Fruit fly (Drosophila melanogaster) whole organism, embryonic: ENCODE results near the gene CG13484.

Experiments used
- Atf6 ChIP-seq: fragments of 200-800 bp; sonication (Bioruptor generic); IDR thresholded peaks from 2 replicates; pipeline ENCODE4 v1.3.6; 2022; ENCODE audit warnings: missing biosample characterization, missing genetic modification characterization
- CG10462 ChIP-seq: fragments of 200-800 bp; sonication (Bioruptor generic); optimal IDR thresholded peaks from 2 replicates; lab custom pipeline; 2016; ENCODE audit warnings: missing biosample characterization, missing genetic modification characterization
- CG12391 ChIP-seq: fragments of 200-800 bp; sonication (Bioruptor generic); optimal IDR thresholded peaks from 3 replicates; lab custom pipeline; 2018; ENCODE audit warnings: missing biosample characterization, mild to moderate bottlenecking, missing genetic modification characterization, moderate library complexity
- CG13424 ChIP-seq: fragments of 200-800 bp; sonication (Bioruptor generic); optimal IDR thresholded peaks from 2 replicates; lab custom pipeline; 2019; ENCODE audit warnings: missing biosample characterization, mild to moderate bottlenecking, missing genetic modification characterization, moderate library complexity
- CG15696 ChIP-seq: fragments of 200-800 bp; sonication (Bioruptor generic); optimal IDR thresholded peaks from 2 replicates; lab custom pipeline; 2019; ENCODE audit warnings: missing biosample characterization, mild to moderate bottlenecking, missing genetic modification characterization, moderate library complexity
- CG1602 ChIP-seq: fragments of 200-800 bp; sonication (Bioruptor generic); optimal IDR thresholded peaks from 3 replicates; lab custom pipeline; 2016; ENCODE audit warnings: missing biosample characterization, missing genetic modification characterization
- CG16863 ChIP-seq: fragments of 200-800 bp; sonication (Bioruptor generic); optimal IDR thresholded peaks from 3 replicates; lab custom pipeline; 2016; ENCODE audit warnings: missing biosample characterization, missing genetic modification characterization
- CG17328 ChIP-seq: fragments of 200-800 bp; sonication (Bioruptor generic); IDR thresholded peaks from 2 replicates; pipeline ENCODE4 v1.3.6; 2022; ENCODE audit warnings: missing biosample characterization, missing genetic modification characterization
- CG18599 ChIP-seq: fragments of 200-800 bp; sonication (Bioruptor generic); optimal IDR thresholded peaks from 3 replicates; lab custom pipeline; 2017; ENCODE audit warnings: missing biosample characterization, missing genetic modification characterization, mild to moderate bottlenecking, moderate library complexity, missing genetic modification reagents
- CG18764 ChIP-seq: fragments of 200-800 bp; sonication (Bioruptor generic); optimal IDR thresholded peaks from 3 replicates; lab custom pipeline; 2016; ENCODE audit warnings: missing biosample characterization, missing genetic modification characterization
- CG2678 ChIP-seq: fragments of 200-800 bp; sonication (Bioruptor generic); optimal IDR thresholded peaks from 3 replicates; lab custom pipeline; 2019; ENCODE audit warnings: missing biosample characterization, mild to moderate bottlenecking, missing genetic modification characterization, moderate library complexity
- CG3995 ChIP-seq: fragments of 200-800 bp; sonication (Bioruptor generic); optimal IDR thresholded peaks from 3 replicates; lab custom pipeline; 2016; ENCODE audit warnings: missing biosample characterization, missing genetic modification characterization
- CG6272 ChIP-seq: fragments of 200-800 bp; sonication (Bioruptor generic); IDR thresholded peaks from 2 replicates; pipeline ENCODE4 v1.3.6; 2022; ENCODE audit warnings: missing biosample characterization, missing genetic modification characterization
- CG7372 ChIP-seq: fragments of 200-800 bp; sonication (Bioruptor generic); IDR thresholded peaks from 2 replicates; pipeline ENCODE4 v1.3.6; 2022; ENCODE audit warnings: missing biosample characterization, missing genetic modification characterization
- CG7556 ChIP-seq: fragments of 200-800 bp; sonication (Bioruptor generic); optimal IDR thresholded peaks from 2 replicates; lab custom pipeline; 2017; ENCODE audit warnings: missing biosample characterization, mild to moderate bottlenecking, missing genetic modification characterization
- CG7839 ChIP-seq: fragments of 200-800 bp; sonication (Bioruptor generic); optimal IDR thresholded peaks from 3 replicates; lab custom pipeline; 2018; ENCODE audit warnings: missing biosample characterization, mild to moderate bottlenecking, missing genetic modification characterization, moderate library complexity
- CHES-1-like ChIP-seq: fragments of 200-800 bp; sonication (Bioruptor generic); optimal IDR thresholded peaks from 2 replicates; lab custom pipeline; 2016; ENCODE audit warnings: missing biosample characterization, missing genetic modification characterization
- Camta ChIP-seq: fragments of 200-800 bp; sonication (Bioruptor generic); optimal IDR thresholded peaks from 2 replicates; lab custom pipeline; 2016; ENCODE audit warnings: missing biosample characterization, missing genetic modification characterization
- CoRest ChIP-seq: fragments of 200-800 bp; sonication (Bioruptor generic); optimal IDR thresholded peaks from 3 replicates; lab custom pipeline; 2018; ENCODE audit warnings: missing biosample characterization, mild to moderate bottlenecking, missing genetic modification characterization, moderate library complexity
- E2f1 ChIP-seq: fragments of 200-800 bp; sonication (Bioruptor generic); IDR thresholded peaks from 2 replicates; pipeline ENCODE4 v1.3.6; 2022; ENCODE audit warnings: missing biosample characterization, missing genetic modification characterization
- Ets65A ChIP-seq: fragments of 200-800 bp; sonication (Bioruptor generic); peaks from one replicate; lab custom pipeline; 2016; ENCODE audit warnings: missing biosample characterization, missing genetic modification characterization
- Gug ChIP-seq: fragments of 200-800 bp; sonication (Bioruptor generic); IDR thresholded peaks from 4 replicates; pipeline ENCODE4 v1.3.6; 2022; ENCODE audit warnings: missing biosample characterization, missing genetic modification characterization
- Hr3 ChIP-seq: fragments of 200-800 bp; sonication (Bioruptor generic); optimal IDR thresholded peaks from 3 replicates; lab custom pipeline; 2016; ENCODE audit warnings: missing biosample characterization, missing genetic modification characterization
- Hr51 ChIP-seq, 2 experiments: fragments of 200-800 bp; sonication (Bioruptor generic); optimal IDR thresholded peaks; 2 replicates in 1 of 2; 3 replicates in 1 of 2; lab custom pipeline; 2016 to 2018; ENCODE audit warnings: missing biosample characterization in 2 of 2, missing genetic modification characterization in 2 of 2, mild to moderate bottlenecking in 1 of 2, moderate library complexity in 1 of 2
- Med ChIP-seq: fragments of 200-800 bp; sonication (Bioruptor generic); peaks from one replicate; lab custom pipeline; 2016; ENCODE audit warnings: missing biosample characterization, missing genetic modification characterization, mild to moderate bottlenecking, inconsistent platforms, moderate library complexity
- NC2α ChIP-seq: fragments of 200-800 bp; sonication (Bioruptor generic); optimal IDR thresholded peaks from 2 replicates; lab custom pipeline; 2016; ENCODE audit warnings: missing biosample characterization, missing genetic modification characterization
- Oli ChIP-seq: fragments of 200-800 bp; sonication (Bioruptor generic); optimal IDR thresholded peaks from 2 replicates; lab custom pipeline; 2018; ENCODE audit warnings: missing biosample characterization, mild to moderate bottlenecking, missing genetic modification characterization, moderate library complexity
- Pdp1 ChIP-seq, 2 experiments: fragments of 200-800 bp; sonication (Bioruptor generic); optimal IDR thresholded peaks; 3 replicates each; lab custom pipeline; 2016; ENCODE audit warnings: missing biosample characterization in 2 of 2, missing genetic modification characterization in 2 of 2, mild to moderate bottlenecking in 1 of 2, moderate library complexity in 1 of 2
- Sox102F ChIP-seq: fragments of 200-800 bp; sonication (Bioruptor generic); optimal IDR thresholded peaks from 2 replicates; lab custom pipeline; 2018; ENCODE audit warnings: missing biosample characterization, mild to moderate bottlenecking, missing genetic modification characterization, moderate library complexity
- Sry-δ ChIP-seq: fragments of 200-800 bp; sonication (Bioruptor generic); optimal IDR thresholded peaks from 2 replicates; lab custom pipeline; 2016; ENCODE audit warnings: missing biosample characterization, missing genetic modification characterization
- ash1 ChIP-seq: fragments of 200-800 bp; sonication (Bioruptor generic); optimal IDR thresholded peaks from 2 replicates; lab custom pipeline; 2018; ENCODE audit warnings: missing biosample characterization, mild to moderate bottlenecking, missing genetic modification characterization
- bab2 ChIP-seq: fragments of 200-800 bp; sonication (Bioruptor generic); optimal IDR thresholded peaks from 2 replicates; lab custom pipeline; 2016; ENCODE audit warnings: missing biosample characterization, missing genetic modification characterization
- cas ChIP-seq: fragments of 200-800 bp; sonication (Bioruptor generic); IDR thresholded peaks from 2 replicates; pipeline ENCODE4 v1.3.6; 2022; ENCODE audit warnings: missing biosample characterization, missing genetic modification characterization
- ci ChIP-seq: fragments of 200-800 bp; sonication (Bioruptor generic); IDR thresholded peaks from 3 replicates; pipeline ENCODE4 v1.3.6; 2022; ENCODE audit warnings: missing biosample characterization, missing genetic modification characterization
- dm ChIP-seq: fragments of 200-800 bp; sonication (Bioruptor generic); optimal IDR thresholded peaks from 3 replicates; lab custom pipeline; 2016; ENCODE audit warnings: missing biosample characterization, missing genetic modification characterization
- esg ChIP-seq: fragments of 200-800 bp; sonication (Bioruptor generic); conservative IDR thresholded peaks from 2 replicates; pipeline ENCODE4 v1.3.6; 2022; ENCODE audit warnings: missing biosample characterization, missing genetic modification characterization
- fru ChIP-seq: fragments of >200 bp; optimal IDR thresholded peaks from 2 replicates; lab custom pipeline; 2017
- gsb-n ChIP-seq: fragments of 200-800 bp; sonication (Bioruptor generic); optimal IDR thresholded peaks from 3 replicates; lab custom pipeline; 2018; ENCODE audit warnings: missing biosample characterization, mild to moderate bottlenecking, missing genetic modification characterization
- lola ChIP-seq, 3 experiments: fragments of >200 bp in 2 of 3; fragments of 200-800 bp in 1 of 3; sonication (Bioruptor generic) in 1 of 3; optimal IDR thresholded peaks; 2 replicates each; lab custom pipeline; 2017 to 2019; ENCODE audit warnings: missing biosample characterization in 3 of 3, missing genetic modification characterization in 3 of 3, mild to moderate bottlenecking in 1 of 3, moderate library complexity in 1 of 3
- rib ChIP-seq: fragments of 200-800 bp; sonication (Bioruptor generic); IDR thresholded peaks from 2 replicates; pipeline ENCODE4 v1.3.6; 2022; ENCODE audit warnings: missing biosample characterization, missing genetic modification characterization
- row ChIP-seq: fragments of 200-800 bp; sonication (Bioruptor generic); IDR thresholded peaks from 3 replicates; pipeline ENCODE4 v1.3.6; 2022; ENCODE audit warnings: missing biosample characterization, missing genetic modification characterization
- sisA ChIP-seq: fragments of 200-800 bp; sonication (Bioruptor generic); IDR thresholded peaks from 2 replicates; pipeline ENCODE4 v1.3.6; 2022; ENCODE audit warnings: missing biosample characterization, missing genetic modification characterization
- slbo ChIP-seq: fragments of 200-800 bp; sonication (Bioruptor generic); IDR thresholded peaks from 2 replicates; pipeline ENCODE4 v1.3.6; 2022; ENCODE audit warnings: missing biosample characterization, missing genetic modification characterization
- ssp ChIP-seq: fragments of 200-800 bp; sonication (Bioruptor generic); IDR thresholded peaks from 2 replicates; pipeline ENCODE4 v1.3.6; 2022; ENCODE audit warnings: missing biosample characterization, missing genetic modification characterization
- tna ChIP-seq: fragments of 200-800 bp; sonication (Bioruptor generic); IDR thresholded peaks from 2 replicates; pipeline ENCODE4 v1.3.6; 2022; ENCODE audit warnings: missing biosample characterization, missing genetic modification characterization; ENCODE audit not compliant: partially characterized antibody
- toy ChIP-seq: fragments of 200-800 bp; sonication (Bioruptor generic); IDR thresholded peaks from 2 replicates; pipeline ENCODE4 v1.3.6; 2022; ENCODE audit warnings: missing biosample characterization, missing genetic modification characterization
- ttk ChIP-seq: fragments of 200-800 bp; sonication (Bioruptor generic); IDR thresholded peaks from 2 replicates; pipeline ENCODE4 v2.1.2; 2022; ENCODE audit warnings: missing biosample characterization, missing genetic modification characterization
- vnd ChIP-seq: fragments of 200-800 bp; sonication (Bioruptor generic); IDR thresholded peaks from 3 replicates; pipeline ENCODE4 v1.3.6; 2022; ENCODE audit warnings: missing biosample characterization, missing genetic modification characterization; ENCODE audit not compliant: partially characterized antibody
- zen2 ChIP-seq: fragments of 200-800 bp; sonication (Bioruptor generic); IDR thresholded peaks from 3 replicates; pipeline ENCODE4 v1.3.6; 2022; ENCODE audit warnings: missing biosample characterization, missing genetic modification characterization; ENCODE audit not compliant: partially characterized antibody

Gene CG13484

DNA sequence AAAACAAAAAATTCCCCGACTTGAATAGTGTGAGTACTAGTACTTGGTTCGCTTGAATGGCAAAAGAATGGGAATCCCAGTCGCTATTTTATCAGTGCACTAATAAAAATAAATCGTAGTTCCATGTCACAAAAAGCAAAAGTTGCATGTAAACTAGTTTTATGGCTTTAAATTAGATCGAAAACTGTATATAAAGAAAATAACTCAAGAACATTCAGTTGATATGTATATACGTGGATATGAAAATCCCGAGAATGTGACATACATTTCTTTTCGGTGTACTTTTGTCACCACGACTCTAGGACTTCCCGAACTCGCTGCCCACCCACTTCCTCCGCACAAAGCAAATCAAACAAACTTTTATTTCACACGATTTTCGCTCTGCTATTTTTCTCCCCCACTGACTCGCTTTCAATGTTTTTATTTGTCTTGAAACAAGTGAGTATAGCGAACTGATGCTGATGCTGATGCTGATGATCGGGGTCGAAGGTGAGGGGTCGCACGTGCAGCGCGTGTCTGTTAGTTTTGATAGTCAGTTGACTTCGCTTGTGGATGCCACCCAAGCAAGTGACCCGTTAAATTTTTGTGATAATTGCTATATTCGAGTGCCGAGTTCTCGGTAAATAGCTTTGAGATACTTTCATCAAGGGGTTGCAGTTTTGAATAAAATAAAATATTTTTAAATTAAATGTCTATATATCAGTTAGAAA lies 48.7 kb upstream of the CG13484 start (continued):
- no peak for TF ChIP-seq NC2α
- no peak for TF ChIP-seq cas (GFP tag; lab: Robert Waterston, UW)
- TF ChIP-seq CG18599, result peak; percentile 28
- TF ChIP-seq Sox102F (GFP tag; lab: Kevin White, UChicago), result peak; percentile 38
- peak in 1 of 3 experiments; percentile 51 for TF ChIP-seq lola (GFP tag; optimal IDR thresholded peaks at IDR 0.05; lab: Kevin White, UChicago)
- TF ChIP-seq fru (lab: Kevin White, UChicago), result no peak
- no peak for TF ChIP-seq Atf6 (GFP tag; lab: Robert Waterston, UW)
- TF ChIP-seq CG17328 (GFP tag; lab: Robert Waterston, UW), result peak; percentile 47; the same call in 1 of the 2 replicates
- TF ChIP-seq Med (GFP tag; lab: Kevin White, UChicago), result no peak
- no peak for TF ChIP-seq slbo (GFP tag; lab: Robert Waterston, UW)
- no peak for TF ChIP-seq CG7839 (tag; lab: Kevin White, UChicago)
- peak; percentile 16 for TF ChIP-seq CG16863 (GFP tag; lab: Kevin White, UChicago)
- TF ChIP-seq CG7372 (GFP tag; lab: Robert Waterston, UW), result no peak
- no peak for TF ChIP-seq CG1602
- TF ChIP-seq ttk (GFP tag; lab: Robert Waterston, UW), result peak; percentile 20; the same call in 1 of the 2 replicates
- no peak for TF ChIP-seq bab2 (GFP tag; lab: Kevin White, UChicago)
- no peak for TF ChIP-seq CG2678 (tag; lab: Kevin White, UChicago)
- TF ChIP-seq Pdp1 (GFP tag; optimal IDR thresholded peaks at IDR 0.05; lab: Kevin White, UChicago), result no peak
- TF ChIP-seq zen2 (GFP tag; lab: Robert Waterston, UW), result no peak
- peak; percentile 73 for TF ChIP-seq Ets65A (GFP tag; lab: Kevin White, UChicago)
- no peak for TF ChIP-seq CG13424 (tag; lab: Kevin White, UChicago)
- TF ChIP-seq CG12391 (tag; lab: Kevin White, UChicago), result peak; percentile 22
- peak; percentile 10 for TF ChIP-seq CG7556
- TF ChIP-seq esg (GFP tag; lab: Robert Waterston, UW), result no peak
- 0 out of 2 replicates have a peak, but pooled peaks have one; percentile 29 for TF ChIP-seq sisA (GFP tag; lab: Robert Waterston, UW)
- no peak for TF ChIP-seq CG15696 (tag; lab: Kevin White, UChicago)
- peak; percentile 30 for TF ChIP-seq Oli
- no peak for TF ChIP-seq CG18764 (GFP tag; lab: Kevin White, UChicago)
- peak; percentile 7 for TF ChIP-seq CoRest
- TF ChIP-seq Camta (GFP tag; lab: Kevin White, UChicago), result no peak
- TF ChIP-seq CG6272 (GFP tag; lab: Robert Waterston, UW), result no peak
- TF ChIP-seq CG10462 (GFP tag; lab: Kevin White, UChicago), result no peak
- no peak for TF ChIP-seq Hr51 (GFP tag; optimal IDR thresholded peaks at IDR 0.05; lab: Kevin White, UChicago)
- peak; percentile 9 for TF ChIP-seq Hr3 (GFP tag; lab: Kevin White, UChicago)
- TF ChIP-seq ci (GFP tag; lab: Robert Waterston, UW), result peak; percentile 48; the same call in 1 of the 3 replicates
- TF ChIP-seq gsb-n (tag; lab: Kevin White, UChicago), result peak; percentile 5
- TF ChIP-seq rib (GFP tag; lab: Robert Waterston, UW), result no peak
- TF ChIP-seq toy, result no peak
- no peak for TF ChIP-seq CG3995 (GFP tag; lab: Kevin White, UChicago)
- no peak for TF ChIP-seq ash1 (GFP tag; lab: Kevin White, UChicago)
- TF ChIP-seq ssp (GFP tag; lab: Robert Waterston, UW), result no peak
- TF ChIP-seq tna, result no peak
- TF ChIP-seq dm (GFP tag; lab: Kevin White, UChicago), result no peak
- peak; percentile 59; the same call in 2 of the 3 replicates for TF ChIP-seq row (GFP tag; lab: Robert Waterston, UW)
- no peak for TF ChIP-seq E2f1 (GFP tag; lab: Robert Waterston, UW)
- TF ChIP-seq CHES-1-like, result no peak
- TF ChIP-seq Gug (GFP tag; lab: Robert Waterston, UW), result no peak
- no peak for TF ChIP-seq Sry-δ (GFP tag; lab: Kevin White, UChicago)
- TF ChIP-seq vnd (GFP tag; lab: Robert Waterston, UW), result no peak
